Fruit fly (Drosophila melanogaster) whole organism, embryonic: ENCODE measurements around the gene Mocs1.

ENCODE experiments used
- CG10209 ChIP-seq: fragments of 200-800 bp; sonication (Bioruptor generic); optimal IDR thresholded peaks from 3 replicates; lab custom pipeline; 2017; ENCODE audit warnings: missing biosample characterization, mild to moderate bottlenecking, missing genetic modification characterization, missing genetic modification reagents
- CG1233 ChIP-seq: fragments of 200-800 bp; sonication (Bioruptor generic); optimal IDR thresholded peaks from 4 replicates; lab custom pipeline; 2018; ENCODE audit warnings: missing biosample characterization, mild to moderate bottlenecking, missing genetic modification characterization
- CG13624 ChIP-seq: fragments of 200-800 bp; sonication (Bioruptor generic); optimal IDR thresholded peaks from 2 replicates; lab custom pipeline; 2016; ENCODE audit warnings: missing biosample characterization, missing genetic modification characterization
- CG17186 ChIP-seq: fragments of 200-800 bp; sonication (Bioruptor generic); optimal IDR thresholded peaks from 3 replicates; lab custom pipeline; 2017; ENCODE audit warnings: missing biosample characterization, missing genetic modification reagents, missing genetic modification characterization
- CG17802 ChIP-seq: fragments of 200-800 bp; sonication (Bioruptor generic); optimal IDR thresholded peaks from 2 replicates; lab custom pipeline; 2018; ENCODE audit warnings: missing biosample characterization, mild to moderate bottlenecking, missing genetic modification characterization, moderate library complexity
- CG1832 ChIP-seq: fragments of 200-800 bp; sonication (Bioruptor generic); optimal IDR thresholded peaks from 2 replicates; lab custom pipeline; 2017; ENCODE audit warnings: missing biosample characterization, mild to moderate bottlenecking, missing genetic modification characterization, inconsistent platforms
- CG2116 ChIP-seq: fragments of 200-800 bp; sonication (Bioruptor generic); optimal IDR thresholded peaks from 3 replicates; lab custom pipeline; 2018; ENCODE audit warnings: missing biosample characterization, mild to moderate bottlenecking, missing genetic modification characterization
- CG32772 ChIP-seq: fragments of 200-800 bp; sonication (Bioruptor generic); IDR thresholded peaks from 2 replicates; pipeline ENCODE4 v1.3.6; 2022; ENCODE audit warnings: missing biosample characterization, missing genetic modification characterization
- CG3281 ChIP-seq: fragments of 200-800 bp; sonication (Bioruptor generic); optimal IDR thresholded peaks from 3 replicates; lab custom pipeline; 2017; ENCODE audit warnings: missing biosample characterization, mild to moderate bottlenecking, missing genetic modification characterization
- CG34422 ChIP-seq: fragments of 200-800 bp; sonication (Bioruptor generic); IDR thresholded peaks from 3 replicates; pipeline ENCODE4 v1.3.6; 2022; ENCODE audit warnings: missing biosample characterization, missing genetic modification characterization
- CG3995 ChIP-seq: fragments of 200-800 bp; sonication (Bioruptor generic); optimal IDR thresholded peaks from 3 replicates; lab custom pipeline; 2016; ENCODE audit warnings: missing biosample characterization, missing genetic modification characterization
- CG4328 ChIP-seq: fragments of 200-800 bp; sonication (Bioruptor generic); optimal IDR thresholded peaks from 3 replicates; lab custom pipeline; 2017; ENCODE audit warnings: missing biosample characterization, missing genetic modification reagents, missing genetic modification characterization
- CG4360 ChIP-seq: fragments of 200-800 bp; sonication (Bioruptor generic); IDR thresholded peaks from 2 replicates; pipeline ENCODE4 v1.3.6; 2022; ENCODE audit warnings: missing biosample characterization, missing genetic modification characterization
- CG4854 ChIP-seq: fragments of 200-800 bp; sonication (Bioruptor generic); optimal IDR thresholded peaks from 2 replicates; lab custom pipeline; 2016; ENCODE audit warnings: missing biosample characterization, missing genetic modification characterization, inconsistent platforms
- CG6689 ChIP-seq: fragments of 200-800 bp; sonication (Bioruptor generic); IDR thresholded peaks from 2 replicates; pipeline ENCODE4 v1.3.6; 2022; ENCODE audit warnings: missing biosample characterization, missing genetic modification characterization
- CG7786 ChIP-seq: fragments of 200-800 bp; sonication (Bioruptor generic); optimal IDR thresholded peaks from 2 replicates; lab custom pipeline; 2016; ENCODE audit warnings: missing biosample characterization, missing genetic modification characterization
- CG8359 ChIP-seq: fragments of 200-800 bp; sonication (Bioruptor generic); optimal IDR thresholded peaks from 2 replicates; lab custom pipeline; 2017; ENCODE audit warnings: missing biosample characterization, mild to moderate bottlenecking, missing genetic modification characterization, borderline replicate concordance
- CTCF ChIP-seq: fragments of 200-800 bp; sonication (Bioruptor generic); optimal IDR thresholded peaks from 2 replicates; lab custom pipeline; 2017; ENCODE audit warnings: missing biosample characterization, mild to moderate bottlenecking, missing genetic modification characterization, moderate library complexity
- D19A ChIP-seq: fragments of 200-800 bp; optimal IDR thresholded peaks from 3 replicates; lab custom pipeline; 2019; ENCODE audit warnings: missing biosample characterization, mild to moderate bottlenecking, missing genetic modification characterization, moderate library complexity
- Dek ChIP-seq: fragments of 200-800 bp; sonication (Bioruptor generic); optimal IDR thresholded peaks from 3 replicates; lab custom pipeline; 2019; ENCODE audit warnings: missing biosample characterization, mild to moderate bottlenecking, missing genetic modification characterization, moderate library complexity
- H2.0 ChIP-seq: fragments of 200-800 bp; sonication (Bioruptor generic); IDR thresholded peaks from 2 replicates; pipeline ENCODE4 v1.3.6; 2022; ENCODE audit warnings: missing biosample characterization, missing genetic modification characterization
- Hand ChIP-seq: fragments of 200-800 bp; sonication (Bioruptor generic); optimal IDR thresholded peaks from 2 replicates; lab custom pipeline; 2017; ENCODE audit warnings: mild to moderate bottlenecking, missing biosample characterization, missing genetic modification reagents, missing genetic modification characterization
- HmgZ ChIP-seq: fragments of 200-800 bp; sonication (Bioruptor generic); optimal IDR thresholded peaks from 2 replicates; lab custom pipeline; 2018; ENCODE audit warnings: missing biosample characterization, mild to moderate bottlenecking, missing genetic modification characterization
- NC2α ChIP-seq: fragments of 200-800 bp; sonication (Bioruptor generic); optimal IDR thresholded peaks from 2 replicates; lab custom pipeline; 2016; ENCODE audit warnings: missing biosample characterization, missing genetic modification characterization
- Taf1 ChIP-seq: fragments of 200-800 bp; sonication (Bioruptor generic); IDR thresholded peaks from 2 replicates; pipeline ENCODE4 v1.3.6; 2022; ENCODE audit warnings: missing biosample characterization, missing genetic modification characterization
- abd-A ChIP-seq: fragments of 200-800 bp; sonication (Bioruptor generic); optimal IDR thresholded peaks from 3 replicates; lab custom pipeline; 2019; ENCODE audit warnings: missing biosample characterization, mild to moderate bottlenecking, missing genetic modification characterization, moderate library complexity
- caup ChIP-seq: fragments of 200-800 bp; sonication (Bioruptor generic); optimal IDR thresholded peaks from 3 replicates; lab custom pipeline; 2017; ENCODE audit warnings: missing biosample characterization, mild to moderate bottlenecking, missing genetic modification characterization, moderate library complexity; ENCODE audit not compliant: severe bottlenecking
- corto ChIP-seq: fragments of 200-800 bp; sonication (Bioruptor generic); optimal IDR thresholded peaks from 2 replicates; lab custom pipeline; 2016; ENCODE audit warnings: missing biosample characterization, mild to moderate bottlenecking, missing genetic modification characterization, moderate library complexity
- crp ChIP-seq, 2 experiments: fragments of 200-800 bp; sonication (Bioruptor generic); optimal IDR thresholded peaks; 2 replicates in 1 of 2; 3 replicates in 1 of 2; lab custom pipeline; 2017; ENCODE audit warnings: missing biosample characterization in 2 of 2, missing genetic modification characterization in 2 of 2, mild to moderate bottlenecking in 1 of 2, moderate library complexity in 1 of 2
- eve ChIP-seq, 2 experiments: fragments of >200 bp; optimal IDR thresholded peaks; 2 replicates each; lab custom pipeline; 2017; ENCODE audit warnings: missing biosample characterization in 2 of 2, missing genetic modification characterization in 2 of 2
- eyg ChIP-seq: fragments of 200-800 bp; sonication (Bioruptor generic); optimal IDR thresholded peaks from 3 replicates; lab custom pipeline; 2016; ENCODE audit warnings: missing biosample characterization, missing genetic modification characterization
- fd96Cb ChIP-seq: fragments of 200-800 bp; sonication (Bioruptor generic); optimal IDR thresholded peaks from 2 replicates; lab custom pipeline; 2018; ENCODE audit warnings: missing biosample characterization, mild to moderate bottlenecking, missing genetic modification characterization, moderate library complexity
- fu2 ChIP-seq: fragments of 200-800 bp; sonication (Bioruptor generic); optimal IDR thresholded peaks from 2 replicates; lab custom pipeline; 2016; ENCODE audit warnings: missing biosample characterization, missing genetic modification characterization
- gcm ChIP-seq: fragments of 200-800 bp; sonication (Bioruptor generic); optimal IDR thresholded peaks from 2 replicates; lab custom pipeline; 2019; ENCODE audit warnings: missing biosample characterization, mild to moderate bottlenecking, missing genetic modification characterization, moderate library complexity
- gcm2 ChIP-seq: fragments of 200-800 bp; sonication (Bioruptor generic); optimal IDR thresholded peaks from 2 replicates; lab custom pipeline; 2016; ENCODE audit warnings: missing biosample characterization, missing genetic modification characterization
- hb ChIP-seq: fragments of 200-800 bp; sonication (Bioruptor generic); IDR thresholded peaks from 3 replicates; pipeline ENCODE4 v1.3.6; 2022; ENCODE audit warnings: missing biosample characterization, missing genetic modification characterization; ENCODE audit not compliant: partially characterized antibody
- kay ChIP-seq: fragments of 200-800 bp; sonication (Bioruptor generic); optimal IDR thresholded peaks from 2 replicates; lab custom pipeline; 2016; ENCODE audit warnings: missing biosample characterization, missing genetic modification characterization
- ken ChIP-seq: fragments of 200-800 bp; sonication (Bioruptor generic); IDR thresholded peaks from 3 replicates; pipeline ENCODE4 v1.3.6; 2022; ENCODE audit warnings: missing biosample characterization, missing genetic modification characterization
- oc ChIP-seq: fragments of 200-800 bp; sonication (Bioruptor generic); optimal IDR thresholded peaks from 2 replicates; lab custom pipeline; 2018; ENCODE audit warnings: missing biosample characterization, mild to moderate bottlenecking, missing genetic modification characterization, moderate library complexity
- org-1 ChIP-seq: fragments of 200-800 bp; sonication (Bioruptor generic); optimal IDR thresholded peaks from 2 replicates; lab custom pipeline; 2017; ENCODE audit warnings: missing biosample characterization, missing genetic modification characterization
- otp ChIP-seq: fragments of 200-800 bp; sonication (Bioruptor generic); IDR thresholded peaks from 3 replicates; pipeline ENCODE4, ENCODE4 v1.3.6; 2022; ENCODE audit warnings: missing biosample characterization, missing genetic modification characterization
- pb ChIP-seq: fragments of 200-800 bp; sonication (Bioruptor generic); optimal IDR thresholded peaks from 3 replicates; lab custom pipeline; 2016; ENCODE audit warnings: missing biosample characterization, missing genetic modification characterization
- pum ChIP-seq: fragments of 200-800 bp; sonication (Bioruptor generic); optimal IDR thresholded peaks from 2 replicates; lab custom pipeline; 2016; ENCODE audit warnings: missing biosample characterization, missing genetic modification characterization
- ranshi ChIP-seq: fragments of 200-800 bp; sonication (Bioruptor generic); IDR thresholded peaks from 2 replicates; pipeline ENCODE4 v1.3.6; 2022; ENCODE audit warnings: missing biosample characterization, missing genetic modification characterization
- schlank ChIP-seq: fragments of 200-800 bp; sonication (Bioruptor generic); optimal IDR thresholded peaks from 2 replicates; lab custom pipeline; 2018; ENCODE audit warnings: missing biosample characterization, mild to moderate bottlenecking, missing genetic modification characterization
- sob ChIP-seq: fragments of 200-800 bp; sonication (Bioruptor generic); IDR thresholded peaks from 2 replicates; pipeline ENCODE4 v1.3.6; 2022; ENCODE audit warnings: missing biosample characterization, missing genetic modification characterization
- tgo ChIP-seq: fragments of 200-800 bp; sonication (Bioruptor generic); IDR thresholded peaks from 3 replicates; pipeline ENCODE4 v1.3.6; 2022; ENCODE audit warnings: missing biosample characterization, missing genetic modification characterization
- toy ChIP-seq: fragments of 200-800 bp; sonication (Bioruptor generic); IDR thresholded peaks from 2 replicates; pipeline ENCODE4 v1.3.6; 2022; ENCODE audit warnings: missing biosample characterization, missing genetic modification characterization
- wek ChIP-seq: fragments of 200-800 bp; sonication (Bioruptor generic); optimal IDR thresholded peaks from 3 replicates; lab custom pipeline; 2018; ENCODE audit warnings: missing biosample characterization, mild to moderate bottlenecking, missing genetic modification characterization, moderate library complexity
- yki ChIP-seq: fragments of >200 bp; optimal IDR thresholded peaks from 3 replicates; lab custom pipeline; 2018

Gene Mocs1

dm6 chr3L:11118627-11119395, 48.5 kb downstream of the Mocs1 start (continued):
- TF ChIP-seq crp (GFP tag; optimal IDR thresholded peaks at IDR 0.05; lab: Kevin White, UChicago) (peak in 1 of 2 experiments; percentile 32), schlank (peak; percentile 85), hb (GFP tag; lab: Robert Waterston, UW) (no peak), CTCF (GFP tag; lab: Kevin White, UChicago) (peak; percentile 6), tgo (GFP tag; lab: Robert Waterston, UW) (peak; percentile 27; the same call in 1 of the 3 replicates), H2.0 (peak; percentile 57; the same call in 1 of the 2 replicates), pb (GFP tag; lab: Kevin White, UChicago) (no peak), org-1 (GFP tag; lab: Kevin White, UChicago) (peak; percentile 75), CG32772 (GFP tag; lab: Robert Waterston, UW) (no peak), abd-A (tag; lab: Kevin White, UChicago) (peak; percentile 98), pum (GFP tag; lab: Kevin White, UChicago) (peak; percentile 40), caup (GFP tag; lab: Kevin White, UChicago) (peak; percentile 86), gcm (GFP tag; lab: Kevin White, UChicago) (peak; percentile 66), Dek (tag; lab: Kevin White, UChicago) (peak; percentile 55), CG2116 (peak; percentile 54), CG8359 (peak; percentile 61), CG10209 (GFP tag; lab: Kevin White, UChicago) (peak; percentile 81), yki (lab: Kevin White, UChicago) (peak; percentile 26), CG13624 (peak; percentile 37), CG7786 (GFP tag; lab: Kevin White, UChicago) (peak; percentile 59), oc (tag; lab: Kevin White, UChicago) (no peak), sob (GFP tag; lab: Robert Waterston, UW) (peak; percentile 74), gcm2 (peak; percentile 60), corto (GFP tag; lab: Kevin White, UChicago) (peak; percentile 74), Taf1 (GFP tag; lab: Robert Waterston, UW) (no peak), CG17802 (tag; lab: Kevin White, UChicago) (no peak), toy (GFP tag; lab: Robert Waterston, UW) (no peak), CG3995 (GFP tag; lab: Kevin White, UChicago) (no peak), eve (GFP tag; optimal IDR thresholded peaks at IDR 0.05; lab: Kevin White, UChicago) (no peak), CG1832 (GFP tag; lab: Kevin White, UChicago) (no peak), otp (peak; percentile 65; the same call in 1 of the 3 replicates), CG3281 (GFP tag; lab: Kevin White, UChicago) (peak; percentile 74), HmgZ (tag; lab: Kevin White, UChicago) (peak; percentile 94), D19A (tag; lab: Kevin White, UChicago) (peak; percentile 53), wek (GFP tag; lab: Kevin White, UChicago) (peak; percentile 87), CG17186 (peak; percentile 47), Hand (GFP tag; lab: Kevin White, UChicago) (peak; percentile 58), CG4854 (GFP tag; lab: Kevin White, UChicago) (peak; percentile 34), ken (no peak), CG1233 (GFP tag; lab: Kevin White, UChicago) (peak; percentile 91), kay (GFP tag; lab: Kevin White, UChicago) (peak; percentile 5), CG4360 (GFP tag; lab: Robert Waterston, UW) (peak; percentile 96), CG4328 (GFP tag; lab: Kevin White, UChicago) (peak; percentile 95), NC2α (peak; percentile 69), fd96Cb (no peak), fu2 (GFP tag; lab: Kevin White, UChicago) (no peak), CG6689 (GFP tag; lab: Robert Waterston, UW) (peak; percentile 61), eyg (GFP tag; lab: Kevin White, UChicago) (peak; percentile 33), CG34422 (GFP tag; lab: Robert Waterston, UW) (peak; percentile 80; the same call in 1 of the 3 replicates), ranshi (GFP tag; lab: Robert Waterston, UW) (peak; percentile 31; the same call in 1 of the 2 replicates)
